Fruit fly (Drosophila melanogaster): ENCODE measurements around the gene CG14710.

dm6 chr3R:11614507-11614906, 5.4 kb upstream of the CG14710 start:
- TF ChIP-seq usp (GFP tag; optimal IDR thresholded peaks at IDR 0.05) (no peak), vfl (GFP tag; optimal IDR thresholded peaks at IDR 0.05) (no peak), YL-1 (GFP tag; optimal IDR thresholded peaks at IDR 0.05) (no peak), CG4820 (GFP tag; optimal IDR thresholded peaks at IDR 0.05) (no peak), kay (GFP tag; optimal IDR thresholded peaks at IDR 0.05) (no peak), CG9797 (GFP tag; optimal IDR thresholded peaks at IDR 0.05) (no peak)
